Worm (Caenorhabditis elegans): Measurements from ENCODE around the gene acox-1.6.

Gene acox-1.6

DNA sequence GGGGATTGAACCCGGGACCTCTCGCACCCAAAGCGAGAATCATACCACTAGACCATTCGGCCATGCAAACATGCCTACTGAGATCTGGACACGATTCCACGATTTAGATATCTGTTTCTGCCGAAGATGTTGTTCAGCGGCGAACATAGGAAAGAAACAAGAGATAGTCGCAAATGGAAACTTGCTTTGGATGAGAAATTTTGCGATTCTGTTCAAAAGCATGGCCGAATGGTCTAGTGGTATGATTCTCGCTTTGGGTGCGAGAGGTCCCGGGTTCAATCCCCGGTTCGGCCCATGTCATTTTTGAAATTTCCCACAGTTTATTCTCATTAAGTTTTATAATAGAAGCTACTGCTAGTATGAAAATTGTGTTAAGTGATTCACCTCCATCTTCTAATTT lies 41.7 kb downstream of the acox-1.6 start:
- TF ChIP-seq dao-5 (tag; optimal IDR thresholded peaks at IDR 0.05) (no peak), W03F9.2 (tag; optimal IDR thresholded peaks at IDR 0.05) (no peak), him-1 (tag; optimal IDR thresholded peaks at IDR 0.05) (no peak)

DNA sequence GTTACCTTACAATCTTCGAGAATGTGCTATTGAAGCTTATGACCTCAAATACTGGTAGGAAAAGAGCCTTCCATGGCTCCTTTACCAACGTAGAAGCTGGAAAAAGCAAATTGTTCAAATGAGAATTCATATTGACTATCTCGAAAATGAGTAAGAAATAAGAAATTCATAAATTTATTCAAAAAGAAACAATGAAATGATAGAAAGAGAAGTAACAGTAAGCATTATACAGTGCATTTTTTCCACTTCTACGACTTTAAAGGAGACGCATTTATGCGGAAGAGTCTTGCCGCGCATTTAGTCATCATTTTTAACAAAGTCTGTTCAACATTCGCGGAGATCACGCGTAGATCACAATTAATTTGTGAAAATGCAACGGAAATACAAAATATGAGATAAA lies 43.4 kb downstream of the acox-1.6 start, which contains the start of gene Y7A5A.10:
Y7A5A.10 (minus strand) TSS at position 101 of the 400 bp plus-strand sequence.
- no peak for TF ChIP-seq him-1 (tag; optimal IDR thresholded peaks at IDR 0.05)
- no peak for TF ChIP-seq dao-5 (tag; optimal IDR thresholded peaks at IDR 0.05)
- no peak for TF ChIP-seq W03F9.2 (tag; optimal IDR thresholded peaks at IDR 0.05)

DNA sequence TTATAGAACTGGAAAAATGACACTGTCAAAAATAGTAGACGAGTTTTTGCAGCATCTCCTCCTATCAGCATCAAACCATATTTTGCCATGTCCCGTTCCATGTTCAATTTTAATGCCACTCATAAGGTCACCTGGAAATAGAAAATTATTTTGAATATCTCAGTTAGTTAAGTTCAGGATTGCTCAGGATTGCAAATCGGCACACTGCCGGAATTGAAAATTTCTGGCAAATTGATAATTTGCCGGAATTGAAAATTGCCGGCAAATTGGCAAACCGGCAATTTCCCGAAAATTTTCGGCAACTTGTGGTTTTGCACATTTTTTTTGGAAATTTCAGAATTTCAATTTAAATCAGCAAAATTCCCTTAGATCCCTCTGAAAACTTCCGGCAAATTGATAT lies 51.6 kb downstream of the acox-1.6 start, which contains the start of gene Y7A5A.5:
Y7A5A.5 (minus strand) TSS at position 101 of the 400 bp plus-strand sequence.
- TF ChIP-seq dao-5 (tag; optimal IDR thresholded peaks at IDR 0.05) (no peak), him-1 (tag; optimal IDR thresholded peaks at IDR 0.05) (no peak), W03F9.2 (tag; optimal IDR thresholded peaks at IDR 0.05) (no peak)

DNA sequence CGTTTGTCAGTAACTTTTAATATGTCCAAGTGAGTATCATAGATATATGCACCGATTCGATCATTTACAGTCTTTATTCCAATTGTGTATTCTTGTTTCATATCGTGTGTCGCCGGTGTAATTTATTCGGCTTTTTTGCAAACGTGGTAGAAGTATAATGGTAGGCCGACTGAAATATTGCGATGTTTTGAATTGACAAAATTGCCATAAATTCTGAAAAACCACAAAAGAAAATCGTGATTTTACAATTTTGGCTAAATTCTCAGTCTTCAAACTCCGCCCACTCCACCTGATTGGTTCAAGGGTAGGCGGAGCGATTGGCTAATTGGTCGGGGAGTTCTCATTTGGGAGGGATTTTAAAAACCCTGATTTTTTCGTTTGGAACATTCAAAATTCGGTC lies 53.8 kb downstream of the acox-1.6 start, which contains the start of gene Y7A5A.3:
Y7A5A.3 (minus strand) TSS at position 101 of the 400 bp plus-strand sequence.
- TF ChIP-seq him-1 (tag; optimal IDR thresholded peaks at IDR 0.05) (no peak), dao-5 (tag; optimal IDR thresholded peaks at IDR 0.05) (no peak), W03F9.2 (tag; optimal IDR thresholded peaks at IDR 0.05) (no peak)
